Fruit fly (Drosophila melanogaster): ENCODE measurements around the gene CG32117.

CG32117 gene

DNA sequence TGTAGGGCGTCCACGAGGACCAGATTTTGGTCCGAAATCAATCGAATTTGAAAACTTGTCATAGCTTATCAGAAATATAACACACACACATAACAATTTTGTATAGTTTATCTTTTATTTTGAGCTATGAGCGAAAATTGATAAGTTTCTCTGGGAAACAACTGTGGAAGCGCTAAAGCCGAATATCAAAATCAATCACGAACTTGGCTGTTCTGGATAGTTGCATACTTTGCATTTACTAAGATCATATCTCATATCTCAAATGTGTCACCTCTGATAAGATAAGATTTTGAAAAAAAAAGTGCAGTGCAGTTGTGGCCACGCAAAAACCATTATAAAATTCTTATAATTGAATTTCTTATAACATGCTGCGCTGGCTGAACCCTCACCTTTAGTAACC, at the start of gene CG32117:
TSS of gene CG32117 (minus strand) at position 101 of the 400 bp plus-strand sequence.
- no peak for TF ChIP-seq noc (tag; optimal IDR thresholded peaks at IDR 0.05)

DNA sequence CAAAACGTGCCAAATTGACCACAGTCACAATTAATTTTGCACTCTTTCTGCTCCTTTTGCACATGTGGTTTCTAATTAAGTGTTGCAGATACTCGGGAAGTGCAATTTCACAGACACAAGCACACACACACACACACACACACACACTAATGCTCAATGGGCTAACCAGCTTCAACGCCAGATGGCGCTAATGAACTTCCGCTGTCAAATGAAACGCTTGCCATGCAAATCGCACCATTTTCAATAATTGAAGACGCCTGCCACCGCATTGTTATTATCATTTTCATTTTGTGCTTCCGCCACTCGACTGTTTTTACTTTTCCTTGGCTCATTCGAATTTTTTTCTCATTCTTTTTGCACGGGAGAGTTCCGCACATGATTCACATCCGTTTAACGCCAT, 45.9 kb upstream of the CG32117 start:
- TF ChIP-seq noc (tag; optimal IDR thresholded peaks at IDR 0.05): no peak

DNA sequence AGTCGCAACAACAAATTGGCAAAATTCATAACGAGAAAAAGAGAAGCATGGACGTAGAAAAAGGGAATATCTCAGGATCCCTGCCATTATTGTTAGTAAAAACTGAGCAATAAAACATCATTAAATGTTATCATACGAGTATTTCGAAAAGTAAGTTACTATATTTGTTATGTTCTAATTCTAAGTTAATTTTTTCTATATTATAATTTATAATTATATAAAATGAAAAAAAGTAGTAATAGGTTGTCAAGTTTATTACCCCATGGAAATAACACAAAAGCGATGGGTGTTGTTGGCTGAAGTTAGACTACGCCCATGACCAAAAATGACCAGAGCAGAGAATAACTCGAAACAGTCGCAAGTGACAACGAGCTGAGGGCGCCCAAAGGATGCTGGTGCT, 11.9 kb upstream of the CG32117 start:
- TF ChIP-seq noc (tag; optimal IDR thresholded peaks at IDR 0.05): no peak

DNA sequence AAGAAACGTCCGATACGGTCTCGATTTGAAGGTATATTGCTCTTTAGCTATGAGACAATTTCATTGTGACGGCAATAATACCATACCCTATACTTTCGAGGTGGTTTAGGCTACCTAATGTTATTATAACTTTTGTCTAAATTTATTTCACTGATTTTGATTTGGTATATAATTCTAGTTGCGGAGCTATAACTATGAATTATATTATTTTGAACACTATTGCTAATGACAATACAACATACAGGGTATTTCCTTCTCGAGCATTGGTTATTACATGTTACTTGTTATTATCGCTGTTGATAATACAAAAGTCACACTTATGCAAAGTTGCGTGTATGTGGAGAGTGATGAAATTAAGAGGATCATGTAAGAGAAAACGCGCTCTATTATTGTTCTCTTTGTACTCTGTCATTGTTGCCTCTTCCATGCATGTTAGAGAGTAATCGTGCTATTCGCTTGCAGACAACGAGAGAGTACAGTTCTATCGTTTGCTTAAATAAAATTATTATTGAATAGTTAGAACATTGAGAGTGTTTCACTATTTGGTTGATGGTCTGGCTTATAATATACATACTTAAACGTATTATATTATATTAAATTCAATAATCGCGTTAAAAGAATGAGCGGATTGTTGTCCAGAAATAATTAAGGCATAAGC, 10.2 kb upstream of the CG32117 start, which contains the start of gene CG32115:
TSS of gene CG32115 (minus strand) at position 38 of the 658 bp plus-strand sequence.
- peak; percentile 99 for TF ChIP-seq noc (tag; optimal IDR thresholded peaks at IDR 0.05)

DNA sequence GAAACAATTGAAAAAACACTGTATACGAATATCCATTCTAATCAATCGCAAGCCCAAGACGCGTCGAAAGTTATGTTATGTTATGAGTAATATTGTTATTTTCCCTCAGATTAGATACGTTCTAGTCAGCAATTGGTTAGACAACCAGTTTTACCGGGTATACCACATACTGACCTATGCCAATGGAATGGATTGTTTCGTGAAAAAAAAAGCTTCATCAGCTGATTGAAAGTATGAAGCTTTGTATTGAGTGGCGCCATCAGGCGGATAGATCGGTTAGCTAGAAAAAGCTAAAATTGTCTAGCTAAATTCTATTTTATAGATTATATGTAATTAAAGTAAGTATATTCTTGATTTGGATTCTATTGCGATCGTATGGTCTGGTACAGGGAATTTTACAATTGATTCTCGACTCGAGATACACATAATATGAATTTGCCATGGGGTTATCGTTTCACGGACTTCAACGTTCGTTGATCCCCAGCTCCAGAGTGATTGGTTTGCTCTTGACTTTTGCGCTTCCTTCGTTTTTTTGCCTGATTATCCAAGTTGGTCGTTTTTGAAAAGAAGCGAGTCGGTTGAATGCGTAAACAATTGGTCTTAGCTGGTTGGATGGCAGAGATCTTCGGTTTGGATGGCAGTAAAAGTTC, 807 bp downstream of the CG32117 start, which contains the start of gene CG12520:
TSS of gene CG12520 (minus strand) at position 159 of the 650 bp plus-strand sequence.
- no peak for TF ChIP-seq noc (tag; optimal IDR thresholded peaks at IDR 0.05)

DNA sequence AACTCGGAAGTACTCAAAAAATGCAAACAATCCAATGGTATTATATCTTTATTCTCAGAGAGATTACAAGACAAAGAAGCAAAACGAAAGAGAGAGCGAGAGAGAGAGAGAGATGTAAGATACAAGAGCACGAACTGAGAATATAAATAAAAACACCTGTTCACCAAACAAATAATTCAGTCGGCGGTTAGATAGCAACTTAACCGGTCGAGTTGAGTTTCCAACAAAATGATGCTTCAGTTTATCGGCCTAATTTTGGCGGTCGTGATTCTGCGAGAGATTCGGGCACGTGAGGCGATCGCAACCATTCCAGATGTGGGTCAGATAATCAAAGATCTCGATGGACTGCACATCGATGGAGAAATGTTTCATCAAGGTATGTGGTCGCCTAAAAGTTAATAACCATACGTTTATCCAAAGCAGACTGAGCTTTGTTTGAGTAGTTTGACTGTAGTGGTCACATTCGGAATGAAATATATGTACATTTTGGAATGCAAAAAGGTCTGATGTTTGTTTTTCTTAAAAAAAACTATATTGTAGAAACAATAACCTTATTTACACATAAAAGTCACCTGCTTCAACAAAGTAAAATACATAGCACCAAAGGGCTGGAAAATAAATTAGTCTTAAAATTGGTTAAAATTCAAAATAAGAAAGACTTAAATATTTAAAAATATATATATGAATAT, 10.9 kb downstream of the CG32117 start, which contains the start of gene CG14118:
TSS of gene CG14118 (plus strand) at position 174 of the 689 bp plus-strand sequence.
- no peak for TF ChIP-seq noc (tag; optimal IDR thresholded peaks at IDR 0.05)

DNA sequence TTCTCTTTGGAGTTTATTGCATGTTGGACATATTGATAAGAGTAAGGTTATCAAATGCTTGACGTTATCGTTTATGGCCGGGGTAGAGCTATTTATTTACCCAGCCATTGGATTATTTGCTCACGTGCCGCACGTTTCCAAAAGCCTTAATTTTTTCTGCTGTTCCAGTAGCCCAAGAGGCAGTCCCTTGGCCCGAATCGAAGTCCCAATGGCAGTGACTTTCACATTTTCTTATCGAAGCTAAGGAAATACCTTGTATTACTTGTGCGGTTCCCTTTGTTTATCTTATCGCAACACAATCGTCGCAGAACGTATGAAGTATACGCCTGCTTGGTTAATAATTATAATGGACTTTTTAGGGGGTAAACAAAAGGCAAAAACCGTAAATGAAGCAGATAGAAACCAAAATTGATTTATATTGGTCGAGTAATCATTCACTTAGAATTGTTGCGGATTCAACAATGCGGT, 14.1 kb downstream of the CG32117 start, which contains the start of gene CG43894:
TSS of gene CG43894 (plus strand) at position 418 of the 468 bp plus-strand sequence.
- TF ChIP-seq noc (tag; optimal IDR thresholded peaks at IDR 0.05): peak; percentile 73

DNA sequence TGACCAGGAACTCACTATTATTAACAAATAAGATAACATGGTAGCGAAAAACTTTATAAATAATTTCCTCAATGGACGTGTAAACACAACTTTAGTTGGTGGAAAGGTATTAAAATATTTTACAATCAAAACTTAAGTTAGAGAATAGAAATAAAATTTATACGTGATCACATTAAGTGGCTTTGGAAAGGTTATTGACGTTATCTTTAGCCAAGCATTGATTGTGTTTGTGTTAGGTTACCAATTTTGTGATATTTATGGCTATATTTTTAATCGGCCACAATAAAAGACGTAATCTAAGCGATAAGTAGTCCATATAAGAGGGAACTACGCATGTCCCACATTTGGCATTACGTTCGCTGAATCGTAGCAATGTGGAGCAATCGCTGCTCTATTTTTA, 18.8 kb downstream of the CG32117 start, which contains the start of gene CG14120:
TSS of gene CG14120 (plus strand) at position 360 of the 400 bp plus-strand sequence.
- TF ChIP-seq noc (tag; optimal IDR thresholded peaks at IDR 0.05): peak; percentile 92

DNA sequence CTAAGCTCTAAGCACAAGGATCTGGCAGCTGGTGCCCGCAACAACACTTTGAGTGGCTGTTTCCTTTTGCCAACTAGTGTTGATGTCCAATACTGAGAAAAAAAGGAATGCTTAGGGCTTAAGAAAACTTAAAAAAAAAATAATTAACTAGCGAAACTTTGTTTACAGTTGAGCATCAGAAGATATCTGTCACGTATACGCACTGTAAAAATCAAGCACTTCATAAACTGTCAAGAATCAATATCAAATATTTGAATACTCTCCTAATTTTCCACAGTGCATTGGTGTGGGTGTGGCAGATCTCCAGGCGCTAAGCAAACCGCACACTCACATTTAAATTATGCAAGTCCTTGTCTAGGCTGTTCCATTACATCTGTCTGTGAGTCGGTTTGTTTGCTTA, 29.3 kb downstream of the CG32117 start:
- TF ChIP-seq noc (tag; optimal IDR thresholded peaks at IDR 0.05): no peak

DNA sequence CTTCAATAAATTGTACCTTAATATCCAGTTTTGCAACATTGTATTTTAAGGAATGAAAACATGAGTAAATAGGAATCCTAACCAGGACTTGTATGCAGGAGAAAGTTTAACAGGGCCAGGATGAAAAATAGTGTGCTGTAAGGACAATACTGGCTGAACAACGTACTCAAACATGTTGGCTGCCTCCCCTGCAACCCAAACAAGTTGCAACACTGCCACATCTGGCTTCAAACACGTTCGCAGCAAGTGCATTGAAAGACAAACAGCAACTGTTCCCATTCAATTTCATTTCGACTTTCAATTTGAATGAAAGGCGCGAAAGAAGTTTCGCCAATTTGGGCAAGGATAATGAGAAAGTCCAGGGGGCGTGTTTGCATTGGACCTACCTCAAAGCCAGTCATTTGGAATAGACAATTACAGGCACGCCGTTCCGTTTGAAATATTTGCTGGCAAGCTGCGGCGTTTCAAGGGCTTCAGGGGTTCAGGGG, 35.5 kb downstream of the CG32117 start:
- no peak for TF ChIP-seq noc (tag; optimal IDR thresholded peaks at IDR 0.05)

DNA sequence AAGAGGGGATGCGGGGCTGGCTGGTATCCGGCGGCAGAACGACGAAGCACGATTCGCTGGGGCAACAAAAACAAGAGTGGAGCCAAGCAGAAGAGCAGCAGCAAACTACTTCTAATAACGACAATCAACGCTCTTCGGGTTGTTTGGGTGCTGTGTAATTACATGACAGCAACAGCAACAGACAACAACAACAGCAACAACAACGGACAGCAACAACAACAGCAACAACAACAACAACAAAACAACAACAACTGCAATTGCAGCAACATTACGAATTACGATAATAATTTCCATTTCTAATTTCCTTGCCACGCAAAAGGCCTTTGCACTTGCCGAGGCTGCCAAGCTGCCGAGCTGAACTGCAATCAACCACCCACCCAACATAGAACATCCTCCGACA, 39.0 kb downstream of the CG32117 start:
- no peak for TF ChIP-seq noc (tag; optimal IDR thresholded peaks at IDR 0.05)

DNA sequence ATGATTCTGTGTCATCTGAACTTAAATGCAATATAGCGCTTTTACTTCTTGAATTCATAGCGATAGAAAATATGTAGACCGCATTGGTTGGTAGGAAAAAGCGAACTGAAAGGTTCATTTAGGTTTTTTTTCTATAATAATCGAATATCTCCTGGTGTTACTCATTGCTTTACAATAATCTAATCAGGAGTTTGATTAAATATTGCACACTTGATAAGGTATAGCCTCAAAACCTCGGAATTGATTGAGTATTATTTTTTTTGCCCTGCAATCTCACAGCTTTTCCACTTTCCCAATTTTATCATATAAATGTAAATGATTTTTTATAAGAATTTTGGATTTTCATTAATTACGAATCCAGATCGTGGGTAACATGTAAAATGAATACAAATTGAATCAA, 40.7 kb downstream of the CG32117 start, which contains the start of gene CG10943:
TSS of gene CG10943 (minus strand) at position 101 of the 400 bp plus-strand sequence.
- TF ChIP-seq noc (tag; optimal IDR thresholded peaks at IDR 0.05): no peak

DNA sequence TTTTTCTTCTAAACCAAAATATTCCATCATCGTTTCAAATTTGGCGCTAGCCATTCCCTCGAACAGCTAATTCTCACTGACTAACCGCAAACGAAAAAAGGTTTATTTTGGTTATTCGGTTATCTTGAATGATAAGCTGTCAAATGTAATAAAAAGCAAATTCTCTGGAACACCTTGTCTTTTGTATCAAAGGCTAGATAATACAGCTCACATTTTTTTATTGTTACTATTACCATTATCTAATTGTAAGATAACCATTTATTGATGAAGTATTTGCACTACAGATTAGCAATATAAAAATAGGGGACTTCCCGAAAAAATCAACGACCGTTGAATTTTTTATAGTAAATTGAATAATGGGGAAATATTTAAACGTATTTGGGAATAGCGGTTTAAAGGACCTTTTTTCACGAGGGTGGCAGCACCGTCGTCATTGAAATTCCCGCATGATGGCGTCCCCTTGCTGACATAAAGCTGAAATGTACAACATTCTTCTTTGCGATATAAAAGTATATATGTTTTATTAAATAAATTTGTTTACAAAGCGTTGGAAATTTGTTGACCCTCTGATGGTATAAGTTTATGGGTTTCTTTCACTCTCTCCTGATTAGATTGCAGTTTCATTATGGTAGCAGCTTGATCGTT, 42.1 kb downstream of the CG32117 start, which contains the start of gene CG32107:
TSS of gene CG32107 (minus strand) at position 51 of the 645 bp plus-strand sequence.
- TF ChIP-seq noc (tag; optimal IDR thresholded peaks at IDR 0.05): no peak

DNA sequence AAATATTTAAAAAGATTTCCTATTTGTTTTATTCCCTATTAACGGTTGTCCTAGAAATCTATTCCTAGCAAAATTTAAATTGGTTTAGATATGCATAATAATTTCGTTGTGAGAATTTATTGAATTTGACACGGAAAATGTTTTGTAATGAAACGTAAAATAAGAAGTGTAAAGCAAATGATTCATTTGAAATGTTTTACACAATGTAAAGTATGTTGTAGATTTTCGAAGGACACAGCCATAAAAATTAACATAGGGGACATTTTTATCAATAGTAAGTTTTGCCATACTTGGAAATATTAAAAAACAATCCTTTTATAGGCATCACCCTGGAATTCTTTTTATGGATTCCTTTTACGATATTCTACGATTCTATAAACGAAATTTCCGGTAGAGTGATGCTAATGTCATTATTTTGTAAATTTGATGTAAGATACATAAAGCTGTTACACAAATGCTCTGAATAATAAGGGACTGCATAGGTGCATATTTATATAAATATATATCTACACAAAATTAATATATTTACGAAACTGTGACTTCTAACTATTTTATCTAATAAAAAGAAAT, 45.9 kb downstream of the CG32117 start:
- TF ChIP-seq noc (tag; optimal IDR thresholded peaks at IDR 0.05): no peak

DNA sequence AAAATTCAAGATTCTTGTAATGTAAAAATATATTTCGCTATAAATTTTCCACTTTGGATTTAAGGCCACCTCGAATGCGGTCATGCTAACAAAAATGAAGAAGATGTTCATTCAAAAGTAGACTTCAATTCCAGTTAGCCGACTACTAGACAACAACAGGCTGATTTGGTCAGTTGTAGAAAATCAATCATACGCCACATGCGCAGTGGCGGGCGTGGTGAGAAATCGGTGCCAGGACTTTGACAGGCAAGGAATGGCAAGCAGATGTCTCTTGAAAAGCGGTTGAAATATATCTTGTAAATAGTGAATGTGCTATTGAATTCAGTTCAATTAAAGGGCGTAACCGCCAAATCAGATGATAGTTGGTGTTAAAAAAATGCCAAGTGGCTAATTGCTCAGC, 50.1 kb downstream of the CG32117 start, which contains the start of gene Ent3:
TSS of gene Ent3 (plus strand) at position 224 of the 400 bp plus-strand sequence.
- TF ChIP-seq noc (tag; optimal IDR thresholded peaks at IDR 0.05): no peak

All from whole organism, larva.